Worm (Caenorhabditis elegans) whole organism, L2 larva: ENCODE results near the gene csr-1.

Experiments used
- lin-39 ChIP-seq: fragments of 150-350 bp; optimal IDR thresholded peaks from 2 replicates; lab custom pipeline; 2014; ENCODE audit warnings: missing biosample characterization, missing genetic modification reagents, missing genetic modification characterization
- nhr-12 ChIP-seq: fragments of 150-350 bp; optimal IDR thresholded peaks from 2 replicates; lab custom pipeline; 2014; ENCODE audit warnings: missing biosample characterization, missing genetic modification characterization
- nhr-237 ChIP-seq: fragments of 150-350 bp; optimal IDR thresholded peaks from 2 replicates; lab custom pipeline; 2014; ENCODE audit warnings: missing biosample characterization, missing genetic modification characterization

ce11 chrIV:7933733-7934132 lies 23.3 kb upstream of the csr-1 start, which contains the start of gene bbs-2:
- TF ChIP-seq nhr-237 (tag; lab: Kevin White, UChicago): no peak
- TF ChIP-seq lin-39 (tag; lab: Kevin White, UChicago): no peak
- no peak for TF ChIP-seq nhr-12 (tag; lab: Kevin White, UChicago)
